Fruit fly (Drosophila melanogaster) whole organism, embryonic: ENCODE measurements around the gene CG3815.

ENCODE experiments used
- Abd-B ChIP-seq: fragments of 200-800 bp; sonication (Bioruptor generic); optimal IDR thresholded peaks from 2 replicates; lab custom pipeline; 2018; ENCODE audit warnings: missing biosample characterization, mild to moderate bottlenecking, missing genetic modification characterization, moderate library complexity
- B-H2 ChIP-seq: fragments of 200-800 bp; sonication (Bioruptor generic); optimal IDR thresholded peaks from 2 replicates; lab custom pipeline; 2018; ENCODE audit warnings: missing biosample characterization, mild to moderate bottlenecking, missing genetic modification characterization
- CG11093 ChIP-seq: fragments of 200-800 bp; sonication (Bioruptor generic); IDR thresholded peaks from 3 replicates; pipeline ENCODE4 v1.3.6; 2022; ENCODE audit warnings: missing biosample characterization, missing genetic modification characterization
- CG11398 ChIP-seq: fragments of 200-800 bp; sonication (Bioruptor generic); optimal IDR thresholded peaks from 2 replicates; lab custom pipeline; 2016; ENCODE audit warnings: missing biosample characterization, missing genetic modification characterization
- CG12071 ChIP-seq: fragments of 200-800 bp; sonication (Bioruptor generic); optimal IDR thresholded peaks from 3 replicates; lab custom pipeline; 2018; ENCODE audit warnings: missing biosample characterization, mild to moderate bottlenecking, missing genetic modification characterization
- CG12104 ChIP-seq: fragments of 200-800 bp; sonication (Bioruptor generic); optimal IDR thresholded peaks from 3 replicates; lab custom pipeline; 2016; ENCODE audit warnings: missing biosample characterization, missing genetic modification characterization
- CG13123 ChIP-seq: fragments of 200-800 bp; sonication (Bioruptor generic); optimal IDR thresholded peaks from 2 replicates; lab custom pipeline; 2016; ENCODE audit warnings: missing biosample characterization, missing genetic modification characterization
- CG14860 ChIP-seq: fragments of 200-800 bp; sonication (Bioruptor generic); IDR thresholded peaks from 3 replicates; pipeline ENCODE4 v1.3.6; 2022; ENCODE audit warnings: missing biosample characterization, missing genetic modification characterization; ENCODE audit not compliant: partially characterized antibody
- CG14965 ChIP-seq: fragments of 200-800 bp; sonication (Bioruptor generic); optimal IDR thresholded peaks from 2 replicates; lab custom pipeline; 2016; ENCODE audit warnings: missing biosample characterization, missing genetic modification characterization, borderline replicate concordance
- CG1603 ChIP-seq: fragments of 200-800 bp; sonication (Bioruptor generic); optimal IDR thresholded peaks from 2 replicates; lab custom pipeline; 2019; ENCODE audit warnings: missing biosample characterization, mild to moderate bottlenecking, missing genetic modification characterization, moderate library complexity
- CG16779 ChIP-seq: fragments of 200-800 bp; sonication (Bioruptor generic); IDR thresholded peaks from 2 replicates; pipeline ENCODE4 v1.3.6; 2022; ENCODE audit warnings: missing biosample characterization, missing genetic modification characterization
- CG17612 ChIP-seq: fragments of 200-800 bp; sonication (Bioruptor generic); IDR thresholded peaks from 2 replicates; pipeline ENCODE4 v1.3.6; 2022; ENCODE audit warnings: missing biosample characterization, missing genetic modification characterization
- CG17802 ChIP-seq: fragments of 200-800 bp; sonication (Bioruptor generic); optimal IDR thresholded peaks from 2 replicates; lab custom pipeline; 2018; ENCODE audit warnings: missing biosample characterization, mild to moderate bottlenecking, missing genetic modification characterization, moderate library complexity
- CG4617 ChIP-seq: fragments of 200-800 bp; sonication (Bioruptor generic); optimal IDR thresholded peaks from 3 replicates; lab custom pipeline; 2016; ENCODE audit warnings: missing biosample characterization, missing genetic modification characterization, borderline replicate concordance
- CG5180 ChIP-seq: fragments of 200-800 bp; sonication (Bioruptor generic); optimal IDR thresholded peaks from 3 replicates; lab custom pipeline; 2017; ENCODE audit warnings: missing biosample characterization, missing genetic modification characterization, mild to moderate bottlenecking, moderate library complexity, missing genetic modification reagents
- CG7372 ChIP-seq: fragments of 200-800 bp; sonication (Bioruptor generic); IDR thresholded peaks from 2 replicates; pipeline ENCODE4 v1.3.6; 2022; ENCODE audit warnings: missing biosample characterization, missing genetic modification characterization
- Dad ChIP-seq: fragments of 200-800 bp; sonication (Bioruptor generic); optimal IDR thresholded peaks from 3 replicates; lab custom pipeline; 2016; ENCODE audit warnings: missing biosample characterization, missing genetic modification characterization
- E2f2 ChIP-seq: fragments of 200-800 bp; sonication (Bioruptor generic); IDR thresholded peaks from 2 replicates; pipeline ENCODE4 v1.3.6; 2022; ENCODE audit warnings: missing biosample characterization, missing genetic modification characterization
- Gug ChIP-seq: fragments of 200-800 bp; sonication (Bioruptor generic); IDR thresholded peaks from 4 replicates; pipeline ENCODE4 v1.3.6; 2022; ENCODE audit warnings: missing biosample characterization, missing genetic modification characterization
- HmgZ ChIP-seq: fragments of 200-800 bp; sonication (Bioruptor generic); optimal IDR thresholded peaks from 2 replicates; lab custom pipeline; 2018; ENCODE audit warnings: missing biosample characterization, mild to moderate bottlenecking, missing genetic modification characterization
- Max ChIP-seq: fragments of 200-800 bp; sonication (Bioruptor generic); optimal IDR thresholded peaks from 2 replicates; lab custom pipeline; 2016; ENCODE audit warnings: missing biosample characterization, mild to moderate bottlenecking, missing genetic modification characterization
- Med ChIP-seq: fragments of 200-800 bp; sonication (Bioruptor generic); peaks from one replicate; lab custom pipeline; 2016; ENCODE audit warnings: missing biosample characterization, missing genetic modification characterization, mild to moderate bottlenecking, inconsistent platforms, moderate library complexity
- Meics ChIP-seq: fragments of 200-800 bp; sonication (Bioruptor generic); optimal IDR thresholded peaks from 2 replicates; lab custom pipeline; 2017; ENCODE audit warnings: missing biosample characterization, mild to moderate bottlenecking, missing genetic modification characterization
- NC2α ChIP-seq: fragments of 200-800 bp; sonication (Bioruptor generic); optimal IDR thresholded peaks from 2 replicates; lab custom pipeline; 2016; ENCODE audit warnings: missing biosample characterization, missing genetic modification characterization
- Nf-YC ChIP-seq: fragments of 200-800 bp; optimal IDR thresholded peaks from 3 replicates; lab custom pipeline; 2019; ENCODE audit warnings: missing biosample characterization, mild to moderate bottlenecking, missing genetic modification characterization, moderate library complexity
- TFAM ChIP-seq: fragments of 200-800 bp; sonication (Bioruptor generic); optimal IDR thresholded peaks from 2 replicates; lab custom pipeline; 2017; ENCODE audit warnings: missing biosample characterization, missing genetic modification characterization, inconsistent platforms
- Taf1 ChIP-seq: fragments of 200-800 bp; sonication (Bioruptor generic); IDR thresholded peaks from 2 replicates; pipeline ENCODE4 v1.3.6; 2022; ENCODE audit warnings: missing biosample characterization, missing genetic modification characterization
- Tbp ChIP-seq: fragments of >200 bp; optimal IDR thresholded peaks from 2 replicates; lab custom pipeline; 2018; ENCODE audit warnings: missing biosample characterization, missing genetic modification characterization
- Vsx1 ChIP-seq: fragments of 200-800 bp; sonication (Bioruptor generic); optimal IDR thresholded peaks from 2 replicates; lab custom pipeline; 2017; ENCODE audit warnings: missing biosample characterization, mild to moderate bottlenecking, missing genetic modification characterization, missing genetic modification reagents
- Xrp1 ChIP-seq: fragments of 200-800 bp; sonication (Bioruptor generic); IDR thresholded peaks from 2 replicates; pipeline ENCODE4 v1.3.6; 2022; ENCODE audit warnings: missing biosample characterization, missing genetic modification characterization
- ac ChIP-seq: fragments of 200-800 bp; sonication (Bioruptor generic); optimal IDR thresholded peaks from 3 replicates; lab custom pipeline; 2017; ENCODE audit warnings: missing biosample characterization, mild to moderate bottlenecking, missing genetic modification characterization
- amos ChIP-seq: fragments of 200-800 bp; sonication (Bioruptor generic); IDR thresholded peaks from 2 replicates; pipeline ENCODE4 v1.3.6; 2022; ENCODE audit warnings: missing biosample characterization, missing genetic modification characterization; ENCODE audit not compliant: partially characterized antibody
- btn ChIP-seq: fragments of 200-800 bp; sonication (Bioruptor generic); optimal IDR thresholded peaks from 2 replicates; lab custom pipeline; 2016; ENCODE audit warnings: missing biosample characterization, missing genetic modification characterization
- cg ChIP-seq: fragments of 200-800 bp; sonication (Bioruptor generic); optimal IDR thresholded peaks from 3 replicates; lab custom pipeline; 2019; ENCODE audit warnings: missing biosample characterization, mild to moderate bottlenecking, missing genetic modification characterization, moderate library complexity
- dm ChIP-seq: fragments of 200-800 bp; sonication (Bioruptor generic); optimal IDR thresholded peaks from 3 replicates; lab custom pipeline; 2016; ENCODE audit warnings: missing biosample characterization, missing genetic modification characterization
- dpn ChIP-seq, 2 experiments: fragments of 200-800 bp; sonication (Bioruptor generic); optimal IDR thresholded peaks; 3 replicates each; lab custom pipeline; 2016; ENCODE audit warnings: missing biosample characterization in 2 of 2, missing genetic modification characterization in 2 of 2
- esg ChIP-seq: fragments of 200-800 bp; sonication (Bioruptor generic); conservative IDR thresholded peaks from 2 replicates; pipeline ENCODE4 v1.3.6; 2022; ENCODE audit warnings: missing biosample characterization, missing genetic modification characterization
- fd3F ChIP-seq: fragments of 200-800 bp; sonication (Bioruptor generic); optimal IDR thresholded peaks from 2 replicates; lab custom pipeline; 2018; ENCODE audit warnings: missing biosample characterization, mild to moderate bottlenecking, missing genetic modification characterization, moderate library complexity
- fd64A ChIP-seq: fragments of 200-800 bp; sonication (Bioruptor generic); optimal IDR thresholded peaks from 3 replicates; lab custom pipeline; 2018; ENCODE audit warnings: missing biosample characterization, mild to moderate bottlenecking, missing genetic modification characterization
- gsb ChIP-seq: fragments of 200-800 bp; sonication (Bioruptor generic); IDR thresholded peaks from 2 replicates; pipeline ENCODE4 v1.3.6; 2022; ENCODE audit warnings: missing biosample characterization, missing genetic modification characterization
- gsb-n ChIP-seq: fragments of 200-800 bp; sonication (Bioruptor generic); optimal IDR thresholded peaks from 3 replicates; lab custom pipeline; 2018; ENCODE audit warnings: missing biosample characterization, mild to moderate bottlenecking, missing genetic modification characterization
- hkb ChIP-seq, 2 experiments: fragments of 200-800 bp in 1 of 2; fragments of >200 bp in 1 of 2; sonication (Bioruptor generic) in 1 of 2; IDR thresholded peaks in 1 of 2; optimal IDR thresholded peaks in 1 of 2; 2 replicates each; pipeline versions ENCODE4 v1.3.6 to Lab custom; 2017 to 2022; ENCODE audit warnings: missing biosample characterization in 1 of 2, missing genetic modification characterization in 1 of 2
- lov ChIP-seq, 2 experiments: fragments of 200-800 bp in 1 of 2; fragments of >200 bp in 1 of 2; sonication (Bioruptor generic) in 1 of 2; IDR thresholded peaks in 1 of 2; optimal IDR thresholded peaks in 1 of 2; 2 replicates in 1 of 2; 3 replicates in 1 of 2; pipeline versions ENCODE4 v1.3.6 to Lab custom; 2017 to 2022; ENCODE audit warnings: missing biosample characterization in 1 of 2, missing genetic modification characterization in 1 of 2
- mld ChIP-seq: fragments of 200-800 bp; sonication (Bioruptor generic); IDR thresholded peaks from 3 replicates; pipeline ENCODE4 v1.3.6; 2022; ENCODE audit warnings: missing biosample characterization, missing genetic modification characterization; ENCODE audit not compliant: partially characterized antibody
- nerfin-1 ChIP-seq: fragments of 200-800 bp; sonication (Bioruptor generic); optimal IDR thresholded peaks from 3 replicates; lab custom pipeline; 2019; ENCODE audit warnings: missing biosample characterization, mild to moderate bottlenecking, missing genetic modification characterization, moderate library complexity
- oc ChIP-seq: fragments of 200-800 bp; sonication (Bioruptor generic); optimal IDR thresholded peaks from 2 replicates; lab custom pipeline; 2018; ENCODE audit warnings: missing biosample characterization, mild to moderate bottlenecking, missing genetic modification characterization, moderate library complexity
- psq ChIP-seq: fragments of 200-800 bp; sonication (Bioruptor generic); optimal IDR thresholded peaks from 2 replicates; lab custom pipeline; 2017; ENCODE audit warnings: missing biosample characterization, missing genetic modification characterization
- slp2 ChIP-seq: fragments of 200-800 bp; sonication (Bioruptor generic); optimal IDR thresholded peaks from 2 replicates; lab custom pipeline; 2016; ENCODE audit warnings: missing biosample characterization, missing genetic modification characterization
- stc ChIP-seq: fragments of 200-800 bp; sonication (Bioruptor generic); IDR thresholded peaks from 2 replicates; pipeline ENCODE4 v1.3.6; 2022; ENCODE audit warnings: missing biosample characterization, missing genetic modification characterization

The CG3815 gene

dm6 chrX:6295129-6295539 is at the start of gene CG3815, which contains the start of gene CG15891 (continued):
- TF ChIP-seq stc (GFP tag; lab: Robert Waterston, UW) (no peak), btn (GFP tag; lab: Kevin White, UChicago) (no peak), CG14965 (GFP tag; lab: Kevin White, UChicago) (no peak), CG14860 (GFP tag; lab: Robert Waterston, UW) (no peak), CG17802 (peak; percentile 35), TFAM (GFP tag; lab: Kevin White, UChicago) (no peak), CG1603 (tag; lab: Kevin White, UChicago) (no peak), Meics (GFP tag; lab: Kevin White, UChicago) (no peak), Vsx1 (no peak), CG4617 (peak; percentile 71), ac (no peak), Tbp (GFP tag; lab: Kevin White, UChicago) (no peak), CG13123 (GFP tag; lab: Kevin White, UChicago) (no peak), CG11398 (GFP tag; lab: Kevin White, UChicago) (no peak), CG12104 (peak; percentile 17), cg (GFP tag; lab: Kevin White, UChicago) (no peak), hkb (optimal IDR thresholded peaks at IDR 0.05; lab: Kevin White, UChicago) (no peak), hkb (GFP tag; IDR thresholded peaks at IDR 0.05; lab: Robert Waterston, UW) (0 out of 2 replicates have a peak, but pooled peaks have one; percentile 21), slp2 (GFP tag; lab: Kevin White, UChicago) (peak; percentile 16), NC2α (GFP tag; lab: Kevin White, UChicago) (no peak), Xrp1 (peak; percentile 38; the same call in 1 of the 2 replicates), B-H2 (no peak), lov (optimal IDR thresholded peaks at IDR 0.05; lab: Kevin White, UChicago) (no peak), lov (GFP tag; IDR thresholded peaks at IDR 0.05; lab: Robert Waterston, UW) (no peak), CG12071 (GFP tag; lab: Kevin White, UChicago) (no peak), Nf-YC (tag; lab: Kevin White, UChicago) (peak; percentile 67), Dad (GFP tag; lab: Kevin White, UChicago) (peak; percentile 30), fd3F (GFP tag; lab: Kevin White, UChicago) (peak; percentile 25), CG17612 (no peak), gsb (GFP tag; lab: Robert Waterston, UW) (no peak), amos (GFP tag; lab: Robert Waterston, UW) (peak; percentile 54), Abd-B (GFP tag; lab: Kevin White, UChicago) (peak; percentile 54), Med (GFP tag; lab: Kevin White, UChicago) (peak; percentile 90), CG5180 (GFP tag; lab: Kevin White, UChicago) (no peak), CG16779 (GFP tag; lab: Robert Waterston, UW) (no peak), esg (GFP tag; lab: Robert Waterston, UW) (0 out of 2 replicates have a peak, but pooled peaks have one; percentile 42), E2f2 (GFP tag; lab: Robert Waterston, UW) (peak; percentile 54), fd64A (GFP tag; lab: Kevin White, UChicago) (no peak), Gug (GFP tag; lab: Robert Waterston, UW) (peak; percentile 35; the same call in 2 of the 4 replicates), CG11093 (GFP tag; lab: Robert Waterston, UW) (0 out of 3 replicates have a peak, but pooled peaks have one; percentile 39), oc (no peak), gsb-n (no peak), Max (GFP tag; lab: Kevin White, UChicago) (peak; percentile 2), psq (GFP tag; lab: Kevin White, UChicago) (no peak), dpn (GFP tag; optimal IDR thresholded peaks at IDR 0.05; lab: Kevin White, UChicago) (peak; percentile 48 to 53), Taf1 (GFP tag; lab: Robert Waterston, UW) (no peak; the same call in 1 of the 2 replicates), HmgZ (tag; lab: Kevin White, UChicago) (peak; percentile 84), nerfin-1 (tag; lab: Kevin White, UChicago) (peak; percentile 51), dm (peak; percentile 43), CG7372 (GFP tag; lab: Robert Waterston, UW) (peak; percentile 45; the same call in 1 of the 2 replicates), mld (GFP tag; lab: Robert Waterston, UW) (no peak)
